Worm (Caenorhabditis elegans): Measurements from ENCODE around the gene mlt-4.

ce11 chrV:20338020-20338419 is 48.8 kb upstream of the mlt-4 start:
- TF ChIP-seq klf-2 (GFP tag; conservative IDR thresholded peaks at IDR 0.05) = no peak
- TF ChIP-seq tab-1 (GFP tag; IDR thresholded peaks at IDR 0.05) = no peak
- TF ChIP-seq ref-1 (GFP tag; conservative IDR thresholded peaks at IDR 0.05) = no peak

Measured in whole organism, midembryonic.